Fruit fly (Drosophila melanogaster): ENCODE measurements around the gene CG15531.

The CG15531 gene

DNA sequence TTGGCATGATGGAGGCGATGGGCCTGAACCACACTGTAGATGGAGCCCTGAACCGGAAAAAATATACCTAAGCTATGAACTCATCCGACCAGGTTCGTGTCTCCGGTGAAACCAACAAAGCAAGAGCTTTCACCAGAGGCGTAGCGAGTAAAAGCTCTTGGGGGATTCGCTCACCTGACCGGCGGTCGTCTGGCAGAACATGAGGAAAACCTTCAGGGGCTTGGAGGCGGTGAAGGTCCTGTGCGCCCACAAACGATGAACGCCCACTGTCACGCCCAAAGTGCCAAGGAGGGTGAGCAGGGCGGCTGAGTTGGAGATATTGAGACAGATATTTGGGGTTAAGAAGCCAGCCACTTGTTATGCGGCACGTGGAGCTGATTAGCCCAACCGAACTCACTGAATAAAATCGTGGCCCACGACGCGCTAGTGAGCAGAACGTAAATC, 400 bp downstream of the CG15531 start (continued):
- peak; percentile 47 for TF ChIP-seq PHDP (tag; optimal IDR thresholded peaks at IDR 0.05)
- TF ChIP-seq kah (GFP tag; optimal IDR thresholded peaks at IDR 0.05) = peak; percentile 67
- TF ChIP-seq schlank (tag; optimal IDR thresholded peaks at IDR 0.05) = peak; percentile 36
- no peak for TF ChIP-seq unc-4 (GFP tag; IDR thresholded peaks at IDR 0.05; ENCODE audit: partially characterized antibody)
- TF ChIP-seq bsh (GFP tag; optimal IDR thresholded peaks at IDR 0.05) = peak in 1 of 2 experiments; percentile 15
- no peak for TF ChIP-seq CG15073 (GFP tag; optimal IDR thresholded peaks at IDR 0.05)
- peak; percentile 50 for TF ChIP-seq Bteb2 (GFP tag; optimal IDR thresholded peaks at IDR 0.05)
- peak; percentile 60 for TF ChIP-seq HLH54F (GFP tag; optimal IDR thresholded peaks at IDR 0.05)
- TF ChIP-seq NK7.1 (GFP tag; optimal IDR thresholded peaks at IDR 0.05) = no peak
- no peak for TF ChIP-seq lola (GFP tag; optimal IDR thresholded peaks at IDR 0.05)
- TF ChIP-seq CG8478 (optimal IDR thresholded peaks at IDR 0.05) = no peak
- no peak for TF ChIP-seq zf30C (GFP tag; optimal IDR thresholded peaks at IDR 0.05)
- no peak for TF ChIP-seq CG14965 (GFP tag; optimal IDR thresholded peaks at IDR 0.05; ENCODE audit: borderline replicate concordance)
- TF ChIP-seq klu (GFP tag; IDR thresholded peaks at IDR 0.05) = no peak
- peak; percentile 71 for TF ChIP-seq Fer1 (GFP tag; optimal IDR thresholded peaks at IDR 0.05)
- peak; percentile 67 for TF ChIP-seq lilli (GFP tag; optimal IDR thresholded peaks at IDR 0.05)
- no peak for TF ChIP-seq CG5953 (GFP tag; IDR thresholded peaks at IDR 0.05)
- TF ChIP-seq CG9932 (GFP tag; IDR thresholded peaks at IDR 0.05) = no peak
- TF ChIP-seq gsb (GFP tag; IDR thresholded peaks at IDR 0.05) = no peak
- no peak for TF ChIP-seq knrl (GFP tag; IDR thresholded peaks at IDR 0.05; ENCODE audit: partially characterized antibody)
- no peak for TF ChIP-seq CG4707 (GFP tag; optimal IDR thresholded peaks at IDR 0.05)
- no peak for TF ChIP-seq CG6813 (GFP tag; optimal IDR thresholded peaks at IDR 0.05)
- no peak for TF ChIP-seq CG30020 (tag; optimal IDR thresholded peaks at IDR 0.05)
- no peak for TF ChIP-seq BtbVII (GFP tag; optimal IDR thresholded peaks at IDR 0.05)
- no peak for TF ChIP-seq pan (optimal IDR thresholded peaks at IDR 0.05)
- TF ChIP-seq pan (GFP tag; optimal IDR thresholded peaks at IDR 0.05 in 1 of 2, IDR thresholded peaks at IDR 0.05 in 1 of 2) = peak in 1 of 2 experiments; percentile 55
- peak; percentile 42 for TF ChIP-seq B-H2 (GFP tag; optimal IDR thresholded peaks at IDR 0.05)
- TF ChIP-seq CTCF (GFP tag; optimal IDR thresholded peaks at IDR 0.05) = peak; percentile 78
- TF ChIP-seq nerfin-2 (GFP tag; IDR thresholded peaks at IDR 0.05; ENCODE audit: partially characterized antibody) = no peak
- peak; percentile 20 for TF ChIP-seq CG18262 (tag; optimal IDR thresholded peaks at IDR 0.05)
- TF ChIP-seq esg (GFP tag; conservative IDR thresholded peaks at IDR 0.05) = no peak
- TF ChIP-seq CG18476 (GFP tag; optimal IDR thresholded peaks at IDR 0.05) = no peak
- TF ChIP-seq tap (tag; optimal IDR thresholded peaks at IDR 0.05) = no peak
- TF ChIP-seq CG42726 (GFP tag; IDR thresholded peaks at IDR 0.05; ENCODE audit: partially characterized antibody) = no peak
- TF ChIP-seq slbo (GFP tag; IDR thresholded peaks at IDR 0.05) = peak; percentile 83
- peak; percentile 47 for TF ChIP-seq CG4424 (GFP tag; optimal IDR thresholded peaks at IDR 0.05)
- peak; percentile 45 for TF ChIP-seq Ada2b (GFP tag; IDR thresholded peaks at IDR 0.05)
- TF ChIP-seq CG7271 (tag; optimal IDR thresholded peaks at IDR 0.05) = no peak
- no peak for TF ChIP-seq D (optimal IDR thresholded peaks at IDR 0.05)
- TF ChIP-seq D (GFP tag; optimal IDR thresholded peaks at IDR 0.05) = no peak
- no peak for TF ChIP-seq trh (GFP tag; optimal IDR thresholded peaks at IDR 0.05)
- no peak for TF ChIP-seq pnt (GFP tag; optimal IDR thresholded peaks at IDR 0.05)
- peak; percentile 30 for TF ChIP-seq Chrac-16 (GFP tag; optimal IDR thresholded peaks at IDR 0.05)
- TF ChIP-seq CG7839 (tag; optimal IDR thresholded peaks at IDR 0.05) = peak; percentile 35
- TF ChIP-seq usp (GFP tag; optimal IDR thresholded peaks at IDR 0.05) = no peak
- 0 out of 2 replicates have a peak, but pooled peaks have one; percentile 16 for TF ChIP-seq CG6272 (GFP tag; IDR thresholded peaks at IDR 0.05)
- no peak for TF ChIP-seq otp (GFP tag; IDR thresholded peaks at IDR 0.05)
- TF ChIP-seq Lhr (GFP tag; optimal IDR thresholded peaks at IDR 0.05) = peak; percentile 20
- no peak for TF ChIP-seq ewg (GFP tag; optimal IDR thresholded peaks at IDR 0.05)
- TF ChIP-seq CG16863 (GFP tag; optimal IDR thresholded peaks at IDR 0.05) = no peak
- TF ChIP-seq prd (optimal IDR thresholded peaks at IDR 0.05) = no peak
- TF ChIP-seq prd (GFP tag; IDR thresholded peaks at IDR 0.05) = peak; percentile 69

Measured in whole organism, embryonic.